Worm (Caenorhabditis elegans): ENCODE results near the gene C32H11.4.

ce11 chrIV:12897146-12897545 is 23.9 kb upstream of the C32H11.4 start:
- no peak for TF ChIP-seq hlh-11 (tag; optimal IDR thresholded peaks at IDR 0.05)
- no peak for TF ChIP-seq dpl-1 (GFP tag; optimal IDR thresholded peaks at IDR 0.05)
- TF ChIP-seq D1046.2 (GFP tag; IDR thresholded peaks at IDR 0.05) = no peak
- no peak for TF ChIP-seq T26A8.4 (GFP tag; IDR thresholded peaks at IDR 0.05)
- TF ChIP-seq dve-1 (tag; optimal IDR thresholded peaks at IDR 0.05; ENCODE audit: insufficient read depth) = no peak
- TF ChIP-seq F37D6.2 (tag; optimal IDR thresholded peaks at IDR 0.05) = no peak
- no peak for TF ChIP-seq pha-4 (GFP tag; IDR thresholded peaks at IDR 0.05)
- TF ChIP-seq pha-4 (tag; optimal IDR thresholded peaks at IDR 0.05) = no peak
